Worm (Caenorhabditis elegans): ENCODE measurements around the gene cyn-2.

cyn-2 gene

DNA sequence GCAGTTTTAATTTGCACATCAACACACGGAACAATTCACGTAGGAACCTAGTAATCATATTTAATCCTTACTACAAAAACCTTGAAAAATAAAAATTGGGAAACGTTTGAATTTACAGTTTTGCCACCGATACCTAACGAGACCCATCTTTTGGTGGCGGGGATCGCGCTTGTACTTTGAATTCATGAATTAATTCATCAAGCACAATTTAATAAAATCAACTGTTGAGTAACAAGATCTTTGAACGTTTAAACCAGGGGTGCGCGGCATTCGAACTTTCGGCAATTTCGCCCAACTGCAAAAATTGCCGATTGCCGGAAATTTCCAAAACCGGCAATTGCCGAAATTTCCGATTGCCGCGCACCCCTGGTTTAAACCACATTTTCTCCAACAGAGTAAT lies 35.8 kb upstream of the cyn-2 start:
- no peak for TF ChIP-seq F13C5.2 (tag; optimal IDR thresholded peaks at IDR 0.05)
- no peak for TF ChIP-seq ama-1 (optimal IDR thresholded peaks at IDR 0.05)
- no peak for TF ChIP-seq B0310.2 (tag; optimal IDR thresholded peaks at IDR 0.05)
- no peak for TF ChIP-seq hmbx-1 (tag; optimal IDR thresholded peaks at IDR 0.05)
- no peak for TF ChIP-seq tbx-37 (GFP tag; conservative IDR thresholded peaks at IDR 0.05)
- no peak for TF ChIP-seq ets-7 (tag; optimal IDR thresholded peaks at IDR 0.05)

- no peak for TF ChIP-seq F13C5.2 (tag; optimal IDR thresholded peaks at IDR 0.05)
- no peak for TF ChIP-seq tra-4 (tag; optimal IDR thresholded peaks at IDR 0.05)
- TF ChIP-seq ama-1 (optimal IDR thresholded peaks at IDR 0.05) = no peak
- TF ChIP-seq hmg-4 (GFP tag; optimal IDR thresholded peaks at IDR 0.05) = no peak
- TF ChIP-seq sea-1 (GFP tag; conservative IDR thresholded peaks at IDR 0.05) = no peak
- TF ChIP-seq scrt-1 (GFP tag; IDR thresholded peaks at IDR 0.05) = no peak
- TF ChIP-seq aly-1 (tag; optimal IDR thresholded peaks at IDR 0.05) = no peak
- no peak for TF ChIP-seq ets-7 (tag; optimal IDR thresholded peaks at IDR 0.05)
- no peak for TF ChIP-seq hmbx-1 (tag; optimal IDR thresholded peaks at IDR 0.05)
- TF ChIP-seq pes-1 (GFP tag; IDR thresholded peaks at IDR 0.05) = no peak
Measured at ce11 chrIII:13657975-13658374, 34.5 kb upstream of the cyn-2 start.

- no peak for TF ChIP-seq tra-4 (tag; optimal IDR thresholded peaks at IDR 0.05)
- no peak for TF ChIP-seq B0310.2 (tag; optimal IDR thresholded peaks at IDR 0.05)
- TF ChIP-seq ama-1 (optimal IDR thresholded peaks at IDR 0.05) = no peak
- no peak for TF ChIP-seq ets-7 (tag; optimal IDR thresholded peaks at IDR 0.05)
- TF ChIP-seq pes-1 (GFP tag; IDR thresholded peaks at IDR 0.05) = no peak
- TF ChIP-seq hmbx-1 (tag; optimal IDR thresholded peaks at IDR 0.05) = no peak
- TF ChIP-seq tbx-11 (GFP tag; IDR thresholded peaks at IDR 0.05) = no peak
- TF ChIP-seq sea-1 (GFP tag; conservative IDR thresholded peaks at IDR 0.05) = no peak
- no peak for TF ChIP-seq hnd-1 (tag; optimal IDR thresholded peaks at IDR 0.05)
- no peak for TF ChIP-seq hmg-4 (GFP tag; optimal IDR thresholded peaks at IDR 0.05)
- no peak for TF ChIP-seq ceh-36 (tag; optimal IDR thresholded peaks at IDR 0.05)
Measured at ce11 chrIII:13659028-13659427, 33.4 kb upstream of the cyn-2 start.

DNA sequence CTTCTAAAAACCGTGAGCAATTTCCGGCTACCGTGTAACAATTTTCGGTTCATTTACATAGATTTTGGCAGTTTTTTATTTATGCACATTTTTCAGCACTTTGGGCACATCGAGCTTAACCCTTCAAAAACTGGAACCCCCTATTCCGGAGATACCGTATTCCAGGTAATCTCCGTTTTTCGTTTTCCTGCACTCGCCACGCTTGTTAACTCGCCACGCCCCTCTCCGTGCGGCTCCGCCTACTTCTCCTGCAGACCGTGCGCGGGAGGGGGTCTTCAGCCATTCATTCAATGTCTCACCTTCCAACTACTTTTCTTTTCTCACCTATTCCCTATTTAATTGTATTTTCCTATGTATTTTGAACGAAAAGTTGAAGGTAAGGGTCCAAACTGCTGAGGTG lies 32.3 kb upstream of the cyn-2 start:
- TF ChIP-seq ceh-36 (tag; optimal IDR thresholded peaks at IDR 0.05) = no peak
- no peak for TF ChIP-seq ets-7 (tag; optimal IDR thresholded peaks at IDR 0.05)
- no peak for TF ChIP-seq hmbx-1 (tag; optimal IDR thresholded peaks at IDR 0.05)
- no peak for TF ChIP-seq sea-1 (GFP tag; conservative IDR thresholded peaks at IDR 0.05)
- no peak for TF ChIP-seq pes-1 (GFP tag; IDR thresholded peaks at IDR 0.05)
- no peak for TF ChIP-seq scrt-1 (GFP tag; IDR thresholded peaks at IDR 0.05)
- TF ChIP-seq ama-1 (optimal IDR thresholded peaks at IDR 0.05) = no peak
- TF ChIP-seq F13C5.2 (tag; optimal IDR thresholded peaks at IDR 0.05) = no peak

ce11 chrIII:13666406-13666805 lies 26.1 kb upstream of the cyn-2 start:
- no peak for TF ChIP-seq ama-1 (optimal IDR thresholded peaks at IDR 0.05)
- TF ChIP-seq hmg-4 (GFP tag; optimal IDR thresholded peaks at IDR 0.05) = no peak
- no peak for TF ChIP-seq ets-7 (tag; optimal IDR thresholded peaks at IDR 0.05)
- TF ChIP-seq B0310.2 (tag; optimal IDR thresholded peaks at IDR 0.05) = no peak
- no peak for TF ChIP-seq ceh-13 (GFP tag; optimal IDR thresholded peaks at IDR 0.05)
- no peak for TF ChIP-seq F13C5.2 (tag; optimal IDR thresholded peaks at IDR 0.05)
- TF ChIP-seq pes-1 (GFP tag; IDR thresholded peaks at IDR 0.05) = no peak

ce11 chrIII:13667739-13668138 lies 24.7 kb upstream of the cyn-2 start, which contains the start of gene flp-15:
TSS of gene flp-15 (minus strand) at chrIII:13667839.
- TF ChIP-seq ets-7 (tag; optimal IDR thresholded peaks at IDR 0.05) = no peak
- no peak for TF ChIP-seq hmbx-1 (tag; optimal IDR thresholded peaks at IDR 0.05)
- no peak for TF ChIP-seq hmg-4 (GFP tag; optimal IDR thresholded peaks at IDR 0.05)
- no peak for TF ChIP-seq ceh-36 (tag; optimal IDR thresholded peaks at IDR 0.05)
- TF ChIP-seq ama-1 (optimal IDR thresholded peaks at IDR 0.05) = no peak
- TF ChIP-seq B0310.2 (tag; optimal IDR thresholded peaks at IDR 0.05) = no peak
- no peak for TF ChIP-seq tra-4 (tag; optimal IDR thresholded peaks at IDR 0.05)
- TF ChIP-seq flt-1 (GFP tag; IDR thresholded peaks at IDR 0.05) = no peak
- no peak for TF ChIP-seq tbx-37 (GFP tag; conservative IDR thresholded peaks at IDR 0.05)
- no peak for TF ChIP-seq tbx-11 (GFP tag; IDR thresholded peaks at IDR 0.05)

DNA sequence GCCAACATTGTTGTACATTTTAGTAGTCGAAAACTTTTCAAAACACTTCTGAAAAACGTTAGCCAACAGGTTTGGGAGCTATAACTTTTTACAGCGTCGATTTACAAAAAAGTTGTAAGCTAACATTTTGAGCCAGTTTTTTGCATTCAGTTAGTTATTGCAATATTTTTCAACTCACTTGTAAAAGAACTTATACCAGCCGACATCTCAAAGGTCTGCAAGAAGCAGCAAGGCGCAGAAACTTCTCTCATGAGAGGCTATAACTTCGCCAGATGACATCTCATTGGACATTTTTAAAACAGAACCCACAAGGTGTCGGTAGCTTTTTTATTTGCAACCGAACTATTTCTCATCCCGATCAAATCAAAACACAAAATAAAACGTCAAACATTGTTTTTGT lies 22.9 kb upstream of the cyn-2 start:
- TF ChIP-seq flt-1 (GFP tag; IDR thresholded peaks at IDR 0.05) (no peak), hmg-4 (GFP tag; optimal IDR thresholded peaks at IDR 0.05) (no peak), scrt-1 (GFP tag; IDR thresholded peaks at IDR 0.05) (no peak), hmbx-1 (tag; optimal IDR thresholded peaks at IDR 0.05) (no peak), ets-7 (tag; optimal IDR thresholded peaks at IDR 0.05) (no peak), hnd-1 (tag; optimal IDR thresholded peaks at IDR 0.05) (no peak), aly-1 (tag; optimal IDR thresholded peaks at IDR 0.05) (no peak)

ce11 chrIII:13672654-13673330 lies 19.7 kb upstream of the cyn-2 start, which contains the start of gene aqp-11:
TSS of gene aqp-11 (plus strand) at chrIII:13673280.
- TF ChIP-seq ceh-13 (GFP tag; optimal IDR thresholded peaks at IDR 0.05) = no peak
- no peak for TF ChIP-seq B0310.2 (tag; optimal IDR thresholded peaks at IDR 0.05)
- no peak for TF ChIP-seq F13C5.2 (tag; optimal IDR thresholded peaks at IDR 0.05)
- TF ChIP-seq scrt-1 (GFP tag; IDR thresholded peaks at IDR 0.05) = no peak
- no peak for TF ChIP-seq hmbx-1 (tag; optimal IDR thresholded peaks at IDR 0.05)
- no peak for TF ChIP-seq pes-1 (GFP tag; IDR thresholded peaks at IDR 0.05)
- no peak for TF ChIP-seq tra-4 (tag; optimal IDR thresholded peaks at IDR 0.05)
- TF ChIP-seq ceh-36 (tag; optimal IDR thresholded peaks at IDR 0.05) = no peak
- TF ChIP-seq flt-1 (GFP tag; IDR thresholded peaks at IDR 0.05) = no peak
- no peak for TF ChIP-seq tbx-37 (GFP tag; conservative IDR thresholded peaks at IDR 0.05)
- no peak for TF ChIP-seq hmg-4 (GFP tag; optimal IDR thresholded peaks at IDR 0.05)
